Fruit fly (Drosophila melanogaster) whole organism, embryonic: ENCODE results near the gene RpL13.

Experiments used
- Ada2b ChIP-seq: fragments of 200-800 bp; sonication (Bioruptor generic); IDR thresholded peaks from 2 replicates; pipeline ENCODE4 v1.3.6; 2022; ENCODE audit warnings: missing biosample characterization, missing genetic modification characterization
- Asciz ChIP-seq: fragments of 200-800 bp; sonication (Bioruptor generic); optimal IDR thresholded peaks from 2 replicates; lab custom pipeline; 2017; ENCODE audit warnings: missing biosample characterization, mild to moderate bottlenecking, missing genetic modification characterization, missing genetic modification reagents
- Atf6 ChIP-seq: fragments of 200-800 bp; sonication (Bioruptor generic); IDR thresholded peaks from 2 replicates; pipeline ENCODE4 v1.3.6; 2022; ENCODE audit warnings: missing biosample characterization, missing genetic modification characterization
- Bdp1 ChIP-seq: fragments of 200-800 bp; sonication (Bioruptor generic); optimal IDR thresholded peaks from 3 replicates; lab custom pipeline; 2016; ENCODE audit warnings: missing biosample characterization, missing genetic modification characterization
- CG10209 ChIP-seq: fragments of 200-800 bp; sonication (Bioruptor generic); optimal IDR thresholded peaks from 3 replicates; lab custom pipeline; 2017; ENCODE audit warnings: missing biosample characterization, mild to moderate bottlenecking, missing genetic modification characterization, missing genetic modification reagents
- CG11398 ChIP-seq: fragments of 200-800 bp; sonication (Bioruptor generic); optimal IDR thresholded peaks from 2 replicates; lab custom pipeline; 2016; ENCODE audit warnings: missing biosample characterization, missing genetic modification characterization
- CG13287 ChIP-seq: fragments of 200-800 bp; sonication (Bioruptor generic); IDR thresholded peaks from 2 replicates; pipeline ENCODE4 v1.3.6; 2022; ENCODE audit warnings: missing biosample characterization, missing genetic modification characterization; ENCODE audit not compliant: partially characterized antibody
- CG13894 ChIP-seq: fragments of 200-800 bp; sonication (Bioruptor generic); optimal IDR thresholded peaks from 3 replicates; lab custom pipeline; 2018; ENCODE audit warnings: missing biosample characterization, mild to moderate bottlenecking, missing genetic modification characterization, moderate library complexity
- CG14441 ChIP-seq: fragments of 200-800 bp; sonication (Bioruptor generic); IDR thresholded peaks from 2 replicates; pipeline ENCODE4 v1.3.6; 2022; ENCODE audit warnings: missing biosample characterization, missing genetic modification characterization
- CG14860 ChIP-seq: fragments of 200-800 bp; sonication (Bioruptor generic); IDR thresholded peaks from 3 replicates; pipeline ENCODE4 v1.3.6; 2022; ENCODE audit warnings: missing biosample characterization, missing genetic modification characterization; ENCODE audit not compliant: partially characterized antibody
- CG17612 ChIP-seq: fragments of 200-800 bp; sonication (Bioruptor generic); IDR thresholded peaks from 2 replicates; pipeline ENCODE4 v1.3.6; 2022; ENCODE audit warnings: missing biosample characterization, missing genetic modification characterization
- CG17829 ChIP-seq: fragments of 200-800 bp; optimal IDR thresholded peaks from 2 replicates; lab custom pipeline; 2019; ENCODE audit warnings: missing biosample characterization, mild to moderate bottlenecking, missing genetic modification characterization, moderate library complexity
- CG18599 ChIP-seq: fragments of 200-800 bp; sonication (Bioruptor generic); optimal IDR thresholded peaks from 3 replicates; lab custom pipeline; 2017; ENCODE audit warnings: missing biosample characterization, missing genetic modification characterization, mild to moderate bottlenecking, moderate library complexity, missing genetic modification reagents
- CG2712 ChIP-seq: fragments of 200-800 bp; optimal IDR thresholded peaks from 3 replicates; lab custom pipeline; 2019; ENCODE audit warnings: missing biosample characterization, mild to moderate bottlenecking, missing genetic modification characterization, moderate library complexity
- CG33213 ChIP-seq: fragments of 200-800 bp; sonication (Bioruptor generic); optimal IDR thresholded peaks from 3 replicates; lab custom pipeline; 2016; ENCODE audit warnings: missing biosample characterization, missing genetic modification characterization
- CG4707 ChIP-seq: fragments of 200-800 bp; sonication (Bioruptor generic); optimal IDR thresholded peaks from 2 replicates; lab custom pipeline; 2018; ENCODE audit warnings: missing biosample characterization, mild to moderate bottlenecking, missing genetic modification characterization, moderate library complexity
- CG4730 ChIP-seq: fragments of 200-800 bp; sonication (Bioruptor generic); IDR thresholded peaks from 2 replicates; pipeline ENCODE4 v1.3.6; 2022; ENCODE audit warnings: missing biosample characterization, missing genetic modification characterization
- CG7357 ChIP-seq: fragments of 200-800 bp; sonication (Bioruptor generic); IDR thresholded peaks from 3 replicates; pipeline ENCODE4 v1.3.6; 2022; ENCODE audit warnings: missing biosample characterization, missing genetic modification characterization
- CG9215 ChIP-seq: fragments of 200-800 bp; sonication (Bioruptor generic); IDR thresholded peaks from 2 replicates; pipeline ENCODE4 v1.3.6; 2022; ENCODE audit warnings: missing biosample characterization, missing genetic modification characterization
- CG9817 ChIP-seq: fragments of 200-800 bp; sonication (Bioruptor generic); optimal IDR thresholded peaks from 2 replicates; lab custom pipeline; 2018; ENCODE audit warnings: missing biosample characterization, mild to moderate bottlenecking, missing genetic modification characterization, moderate library complexity
- E2f1 ChIP-seq: fragments of 200-800 bp; sonication (Bioruptor generic); IDR thresholded peaks from 2 replicates; pipeline ENCODE4 v1.3.6; 2022; ENCODE audit warnings: missing biosample characterization, missing genetic modification characterization
- Elba2 ChIP-seq: fragments of 200-800 bp; sonication (Bioruptor generic); optimal IDR thresholded peaks from 3 replicates; lab custom pipeline; 2016; ENCODE audit warnings: missing biosample characterization, missing genetic modification characterization
- Ets97D ChIP-seq: fragments of 200-800 bp; sonication (Bioruptor generic); optimal IDR thresholded peaks from 3 replicates; lab custom pipeline; 2016; ENCODE audit warnings: missing biosample characterization, missing genetic modification characterization
- GATAe ChIP-seq: fragments of 200-800 bp; sonication (Bioruptor generic); conservative IDR thresholded peaks from 2 replicates; pipeline ENCODE4 v1.3.6; 2022; ENCODE audit warnings: missing biosample characterization, missing genetic modification characterization
- Gsc ChIP-seq: fragments of 200-800 bp; sonication (Bioruptor generic); IDR thresholded peaks from 2 replicates; pipeline ENCODE4 v1.3.6; 2022; ENCODE audit warnings: missing biosample characterization, missing genetic modification characterization
- Hand ChIP-seq: fragments of 200-800 bp; sonication (Bioruptor generic); optimal IDR thresholded peaks from 2 replicates; lab custom pipeline; 2017; ENCODE audit warnings: mild to moderate bottlenecking, missing biosample characterization, missing genetic modification reagents, missing genetic modification characterization
- Hmx ChIP-seq: fragments of 200-800 bp; sonication (Bioruptor generic); optimal IDR thresholded peaks from 2 replicates; lab custom pipeline; 2016; ENCODE audit warnings: missing biosample characterization, missing genetic modification characterization
- Mes4 ChIP-seq: fragments of 200-800 bp; sonication (Bioruptor generic); optimal IDR thresholded peaks from 2 replicates; lab custom pipeline; 2016; ENCODE audit warnings: missing biosample characterization, missing genetic modification characterization
- Mrtf ChIP-seq: fragments of 200-800 bp; sonication (Bioruptor generic); IDR thresholded peaks from 3 replicates; pipeline ENCODE4 v1.3.6; 2022; ENCODE audit warnings: missing biosample characterization, missing genetic modification characterization
- ash1 ChIP-seq: fragments of 200-800 bp; sonication (Bioruptor generic); optimal IDR thresholded peaks from 2 replicates; lab custom pipeline; 2018; ENCODE audit warnings: missing biosample characterization, mild to moderate bottlenecking, missing genetic modification characterization
- az2 ChIP-seq: fragments of 200-800 bp; sonication (Bioruptor generic); optimal IDR thresholded peaks from 3 replicates; lab custom pipeline; 2016; ENCODE audit warnings: missing biosample characterization, missing genetic modification characterization
- bigmax ChIP-seq: fragments of 200-800 bp; sonication (Bioruptor generic); optimal IDR thresholded peaks from 2 replicates; lab custom pipeline; 2018; ENCODE audit warnings: missing biosample characterization, mild to moderate bottlenecking, missing genetic modification characterization
- cad ChIP-seq: fragments of >200 bp; optimal IDR thresholded peaks from 2 replicates; lab custom pipeline; 2017; ENCODE audit warnings: missing biosample characterization, missing genetic modification characterization
- cas ChIP-seq: fragments of 200-800 bp; sonication (Bioruptor generic); IDR thresholded peaks from 2 replicates; pipeline ENCODE4 v1.3.6; 2022; ENCODE audit warnings: missing biosample characterization, missing genetic modification characterization
- chn ChIP-seq: fragments of 200-800 bp; sonication (Bioruptor generic); optimal IDR thresholded peaks from 2 replicates; lab custom pipeline; 2016; ENCODE audit warnings: missing biosample characterization, missing genetic modification characterization
- crp ChIP-seq, 2 experiments: fragments of 200-800 bp; sonication (Bioruptor generic); optimal IDR thresholded peaks; 2 replicates in 1 of 2; 3 replicates in 1 of 2; lab custom pipeline; 2017; ENCODE audit warnings: missing biosample characterization in 2 of 2, missing genetic modification characterization in 2 of 2, mild to moderate bottlenecking in 1 of 2, moderate library complexity in 1 of 2
- disco-r ChIP-seq: fragments of 200-800 bp; sonication (Bioruptor generic); optimal IDR thresholded peaks from 2 replicates; lab custom pipeline; 2016; ENCODE audit warnings: missing biosample characterization, missing genetic modification characterization
- emc ChIP-seq: fragments of 200-800 bp; sonication (Bioruptor generic); optimal IDR thresholded peaks from 2 replicates; lab custom pipeline; 2016; ENCODE audit warnings: missing biosample characterization, missing genetic modification characterization
- fd64A ChIP-seq: fragments of 200-800 bp; sonication (Bioruptor generic); optimal IDR thresholded peaks from 3 replicates; lab custom pipeline; 2018; ENCODE audit warnings: missing biosample characterization, mild to moderate bottlenecking, missing genetic modification characterization
- fru ChIP-seq: fragments of >200 bp; optimal IDR thresholded peaks from 2 replicates; lab custom pipeline; 2017
- gce ChIP-seq: fragments of 200-800 bp; sonication (Bioruptor generic); IDR thresholded peaks from 3 replicates; pipeline ENCODE4 v1.3.6; 2022; ENCODE audit warnings: missing biosample characterization, missing genetic modification characterization
- grn ChIP-seq: fragments of 200-800 bp; sonication (Bioruptor generic); optimal IDR thresholded peaks from 3 replicates; lab custom pipeline; 2017; ENCODE audit warnings: missing biosample characterization, missing genetic modification characterization
- hth ChIP-seq: fragments of >200 bp; optimal IDR thresholded peaks from 2 replicates; lab custom pipeline; 2017; ENCODE audit warnings: inconsistent platforms
- kni ChIP-seq: fragments of 200-800 bp; sonication (Bioruptor generic); optimal IDR thresholded peaks from 3 replicates; lab custom pipeline; 2017; ENCODE audit warnings: mild to moderate bottlenecking, missing biosample characterization, missing genetic modification reagents, missing genetic modification characterization
- mam ChIP-seq: fragments of 200-800 bp; sonication (Bioruptor generic); optimal IDR thresholded peaks from 3 replicates; lab custom pipeline; 2016; ENCODE audit warnings: missing biosample characterization, missing genetic modification characterization
- nerfin-1 ChIP-seq: fragments of 200-800 bp; sonication (Bioruptor generic); optimal IDR thresholded peaks from 3 replicates; lab custom pipeline; 2019; ENCODE audit warnings: missing biosample characterization, mild to moderate bottlenecking, missing genetic modification characterization, moderate library complexity
- sd ChIP-seq: fragments of 200-800 bp; sonication (Bioruptor generic); optimal IDR thresholded peaks from 3 replicates; lab custom pipeline; 2018; ENCODE audit warnings: missing biosample characterization, mild to moderate bottlenecking, missing genetic modification characterization, moderate library complexity
- sens ChIP-seq: fragments of 200-800 bp; sonication (Bioruptor generic); peaks from one replicate; lab custom pipeline; 2016; ENCODE audit warnings: missing biosample characterization, missing genetic modification characterization
- trem ChIP-seq: fragments of 200-800 bp; optimal IDR thresholded peaks from 3 replicates; lab custom pipeline; 2019; ENCODE audit warnings: missing biosample characterization, mild to moderate bottlenecking, missing genetic modification characterization, moderate library complexity
- zfh1 ChIP-seq: fragments of 200-800 bp; sonication (Bioruptor generic); IDR thresholded peaks from 3 replicates; pipeline ENCODE4 v1.3.6; 2022; ENCODE audit warnings: missing biosample characterization, missing genetic modification characterization

Gene RpL13

dm6 chr2L:9986402-9987350 lies 19.6 kb downstream of the RpL13 start (continued):
- TF ChIP-seq CG10209 (GFP tag; lab: Kevin White, UChicago) (peak; percentile 12), Mes4 (GFP tag; lab: Kevin White, UChicago) (peak; percentile 20), Asciz (peak; percentile 43), CG7357 (GFP tag; lab: Robert Waterston, UW) (peak; percentile 16; the same call in 1 of the 3 replicates), CG33213 (GFP tag; lab: Kevin White, UChicago) (no peak), Hand (GFP tag; lab: Kevin White, UChicago) (no peak), GATAe (GFP tag; lab: Robert Waterston, UW) (no peak), Hmx (GFP tag; lab: Kevin White, UChicago) (no peak), CG11398 (no peak), CG4730 (no peak; the same call in 1 of the 2 replicates), mam (no peak), Bdp1 (no peak), Atf6 (GFP tag; lab: Robert Waterston, UW) (no peak), ash1 (GFP tag; lab: Kevin White, UChicago) (no peak), CG14860 (GFP tag; lab: Robert Waterston, UW) (no peak), kni (GFP tag; lab: Kevin White, UChicago) (no peak), emc (GFP tag; lab: Kevin White, UChicago) (no peak), CG4707 (GFP tag; lab: Kevin White, UChicago) (no peak), bigmax (GFP tag; lab: Kevin White, UChicago) (no peak), az2 (GFP tag; lab: Kevin White, UChicago) (peak; percentile 34), Elba2 (GFP tag; lab: Kevin White, UChicago) (no peak), CG14441 (GFP tag; lab: Robert Waterston, UW) (peak; percentile 64), CG2712 (tag; lab: Kevin White, UChicago) (peak; percentile 71), CG18599 (GFP tag; lab: Kevin White, UChicago) (peak; percentile 29), E2f1 (GFP tag; lab: Robert Waterston, UW) (peak; percentile 46; the same call in 1 of the 2 replicates), gce (GFP tag; lab: Robert Waterston, UW) (peak; percentile 77; the same call in 2 of the 3 replicates), cas (GFP tag; lab: Robert Waterston, UW) (no peak), Ada2b (GFP tag; lab: Robert Waterston, UW) (peak; percentile 71), nerfin-1 (tag; lab: Kevin White, UChicago) (peak; percentile 42), fd64A (peak; percentile 39), crp (GFP tag; optimal IDR thresholded peaks at IDR 0.05; lab: Kevin White, UChicago) (no peak), CG9215 (GFP tag; lab: Robert Waterston, UW) (peak; percentile 17; the same call in 1 of the 2 replicates), fru (no peak), CG17612 (GFP tag; lab: Robert Waterston, UW) (0 out of 2 replicates have a peak, but pooled peaks have one; percentile 23), grn (GFP tag; lab: Kevin White, UChicago) (no peak), CG13894 (tag; lab: Kevin White, UChicago) (no peak), Mrtf (GFP tag; lab: Robert Waterston, UW) (peak; percentile 37; the same call in 1 of the 3 replicates), CG17829 (tag; lab: Kevin White, UChicago) (peak; percentile 65), hth (lab: Kevin White, UChicago) (no peak), chn (GFP tag; lab: Kevin White, UChicago) (no peak), CG9817 (tag; lab: Kevin White, UChicago) (no peak), cad (GFP tag; lab: Kevin White, UChicago) (no peak), trem (tag; lab: Kevin White, UChicago) (peak; percentile 27), Gsc (GFP tag; lab: Robert Waterston, UW) (no peak), disco-r (GFP tag; lab: Kevin White, UChicago) (no peak), sd (tag; lab: Kevin White, UChicago) (no peak), zfh1 (GFP tag; lab: Robert Waterston, UW) (peak; percentile 75; the same call in 2 of the 3 replicates), CG13287 (GFP tag; lab: Robert Waterston, UW) (no peak), Ets97D (GFP tag; lab: Kevin White, UChicago) (no peak), sens (GFP tag; lab: Kevin White, UChicago) (peak; percentile 94)
